Worm (Caenorhabditis elegans): ENCODE data around the gene W02F12.8.

- TF ChIP-seq dao-5 (tag; optimal IDR thresholded peaks at IDR 0.05), result no peak
- TF ChIP-seq him-1 (tag; optimal IDR thresholded peaks at IDR 0.05), result no peak
- no peak for TF ChIP-seq W03F9.2 (tag; optimal IDR thresholded peaks at IDR 0.05)
These were observed 41.5 kb upstream of the W02F12.8 start for ce11 chrV:6736108-6736507.

Data from whole organism, L4/young adult.